Fruit fly (Drosophila melanogaster): ENCODE measurements around the gene CG2120.
A peak's percentile ranks its signal among the peaks of the same experiment; 100 is the strongest.

The CG2120 gene

dm6 chrX:8135420-8135874, at the start of gene CG2120, which contains the start of gene cyr:
TSS of gene CG2120 (plus strand) at chrX:8135824.
TSS of gene cyr (minus strand) at chrX:8135713.
- TF ChIP-seq CG7101 (tag; optimal IDR thresholded peaks at IDR 0.05) = no peak
- no peak for TF ChIP-seq tj (GFP tag; optimal IDR thresholded peaks at IDR 0.05)
- TF ChIP-seq CG7045 (GFP tag; optimal IDR thresholded peaks at IDR 0.05) = no peak
- no peak for TF ChIP-seq Hr96 (GFP tag; optimal IDR thresholded peaks at IDR 0.05)
- TF ChIP-seq Mnt (GFP tag; optimal IDR thresholded peaks at IDR 0.05) = no peak
- TF ChIP-seq toe (GFP tag; optimal IDR thresholded peaks at IDR 0.05) = no peak
- no peak for TF ChIP-seq kay (GFP tag; ENCODE audit: borderline replicate concordance)

dm6 chrX:8087113-8087512, 48.5 kb upstream of the CG2120 start, which contains the start of gene CG2256:
TSS of gene CG2256 (minus strand) at chrX:8087213.
- no peak for TF ChIP-seq bab1 (GFP tag; optimal IDR thresholded peaks at IDR 0.05)
- TF ChIP-seq cnc (optimal IDR thresholded peaks at IDR 0.05) = no peak
- no peak for TF ChIP-seq cic (GFP tag; optimal IDR thresholded peaks at IDR 0.05)
- no peak for TF ChIP-seq toe (GFP tag; optimal IDR thresholded peaks at IDR 0.05)
- no peak for TF ChIP-seq Mnt (GFP tag; optimal IDR thresholded peaks at IDR 0.05)
- no peak for TF ChIP-seq CG11617 (GFP tag; optimal IDR thresholded peaks at IDR 0.05)
- no peak for TF ChIP-seq kay (GFP tag; ENCODE audit: borderline replicate concordance)
- TF ChIP-seq Crg-1 (GFP tag; optimal IDR thresholded peaks at IDR 0.05) = no peak
- no peak for TF ChIP-seq pad (GFP tag; optimal IDR thresholded peaks at IDR 0.05)
- TF ChIP-seq CG5204 (GFP tag; optimal IDR thresholded peaks at IDR 0.05) = no peak
- TF ChIP-seq CG1620 (GFP tag; optimal IDR thresholded peaks at IDR 0.05) = no peak
- TF ChIP-seq CG33017 (tag; optimal IDR thresholded peaks at IDR 0.05) = no peak
- no peak for TF ChIP-seq CG7045 (GFP tag; optimal IDR thresholded peaks at IDR 0.05)
- TF ChIP-seq Clk (GFP tag; optimal IDR thresholded peaks at IDR 0.05) = no peak
- TF ChIP-seq CG7101 (tag; optimal IDR thresholded peaks at IDR 0.05) = no peak
- no peak for TF ChIP-seq tj (GFP tag; optimal IDR thresholded peaks at IDR 0.05)
- TF ChIP-seq CG12768 (GFP tag; optimal IDR thresholded peaks at IDR 0.05) = no peak
- TF ChIP-seq Hr96 (GFP tag; optimal IDR thresholded peaks at IDR 0.05) = no peak
- TF ChIP-seq ovo (GFP tag; optimal IDR thresholded peaks at IDR 0.05) = no peak
- no peak for TF ChIP-seq CG14711 (tag; optimal IDR thresholded peaks at IDR 0.05)

- TF ChIP-seq ovo (GFP tag; optimal IDR thresholded peaks at IDR 0.05) = no peak
- TF ChIP-seq CG11617 (GFP tag; optimal IDR thresholded peaks at IDR 0.05) = peak; percentile 91
- TF ChIP-seq CG7045 (GFP tag; optimal IDR thresholded peaks at IDR 0.05) = peak; percentile 76
- peak; percentile 77 for TF ChIP-seq Crg-1 (GFP tag; optimal IDR thresholded peaks at IDR 0.05)
- TF ChIP-seq CG5204 (GFP tag; optimal IDR thresholded peaks at IDR 0.05) = peak; percentile 72
- peak; percentile 65 for TF ChIP-seq kay (GFP tag; ENCODE audit: borderline replicate concordance)
- TF ChIP-seq pad (GFP tag; optimal IDR thresholded peaks at IDR 0.05) = peak; percentile 82
- TF ChIP-seq CG14711 (tag; optimal IDR thresholded peaks at IDR 0.05) = peak; percentile 90
- peak; percentile 73 for TF ChIP-seq Hr96 (GFP tag; optimal IDR thresholded peaks at IDR 0.05)
- peak; percentile 90 for TF ChIP-seq bab1 (GFP tag; optimal IDR thresholded peaks at IDR 0.05)
- peak; percentile 88 for TF ChIP-seq CG33017 (tag; optimal IDR thresholded peaks at IDR 0.05)
- peak; percentile 27 for TF ChIP-seq cic (GFP tag; optimal IDR thresholded peaks at IDR 0.05)
- TF ChIP-seq Clk (GFP tag; optimal IDR thresholded peaks at IDR 0.05) = peak; percentile 72
- peak; percentile 62 for TF ChIP-seq toe (GFP tag; optimal IDR thresholded peaks at IDR 0.05)
- TF ChIP-seq CG7101 (tag; optimal IDR thresholded peaks at IDR 0.05) = peak; percentile 93
- no peak for TF ChIP-seq cnc (optimal IDR thresholded peaks at IDR 0.05)
- TF ChIP-seq tj (GFP tag; optimal IDR thresholded peaks at IDR 0.05) = peak; percentile 31
- TF ChIP-seq CG12768 (GFP tag; optimal IDR thresholded peaks at IDR 0.05) = peak; percentile 80
- peak; percentile 75 for TF ChIP-seq CG1620 (GFP tag; optimal IDR thresholded peaks at IDR 0.05)
- TF ChIP-seq Mnt (GFP tag; optimal IDR thresholded peaks at IDR 0.05) = peak; percentile 74
These were observed 44.5 kb upstream of the CG2120 start for dm6 chrX:8091017-8091620.

dm6 chrX:8092075-8092682, 43.4 kb upstream of the CG2120 start:
- peak; percentile 95 for TF ChIP-seq CG1620 (GFP tag; optimal IDR thresholded peaks at IDR 0.05)
- TF ChIP-seq pad (GFP tag; optimal IDR thresholded peaks at IDR 0.05) = peak; percentile 84
- peak; percentile 97 for TF ChIP-seq CG7101 (tag; optimal IDR thresholded peaks at IDR 0.05)
- TF ChIP-seq kay (GFP tag; ENCODE audit: borderline replicate concordance) = no peak
- TF ChIP-seq Hr96 (GFP tag; optimal IDR thresholded peaks at IDR 0.05) = peak; percentile 95
- peak; percentile 94 for TF ChIP-seq CG33017 (tag; optimal IDR thresholded peaks at IDR 0.05)
- TF ChIP-seq tj (GFP tag; optimal IDR thresholded peaks at IDR 0.05) = peak; percentile 92
- no peak for TF ChIP-seq cnc (optimal IDR thresholded peaks at IDR 0.05)
- TF ChIP-seq CG11617 (GFP tag; optimal IDR thresholded peaks at IDR 0.05) = peak; percentile 98
- peak; percentile 91 for TF ChIP-seq CG14711 (tag; optimal IDR thresholded peaks at IDR 0.05)
- TF ChIP-seq CG5204 (GFP tag; optimal IDR thresholded peaks at IDR 0.05) = peak; percentile 91
- TF ChIP-seq cic (GFP tag; optimal IDR thresholded peaks at IDR 0.05) = peak; percentile 76
- peak; percentile 90 for TF ChIP-seq toe (GFP tag; optimal IDR thresholded peaks at IDR 0.05)
- peak; percentile 95 for TF ChIP-seq CG7045 (GFP tag; optimal IDR thresholded peaks at IDR 0.05)
- TF ChIP-seq CG12768 (GFP tag; optimal IDR thresholded peaks at IDR 0.05) = peak; percentile 97
- peak; percentile 98 for TF ChIP-seq bab1 (GFP tag; optimal IDR thresholded peaks at IDR 0.05)
- peak; percentile 88 for TF ChIP-seq Clk (GFP tag; optimal IDR thresholded peaks at IDR 0.05)
- peak; percentile 88 for TF ChIP-seq Mnt (GFP tag; optimal IDR thresholded peaks at IDR 0.05)
- peak; percentile 95 for TF ChIP-seq Crg-1 (GFP tag; optimal IDR thresholded peaks at IDR 0.05)
- peak; percentile 95 for TF ChIP-seq ovo (GFP tag; optimal IDR thresholded peaks at IDR 0.05)

- TF ChIP-seq CG7045 (GFP tag; optimal IDR thresholded peaks at IDR 0.05) = no peak
- TF ChIP-seq Clk (GFP tag; optimal IDR thresholded peaks at IDR 0.05) = no peak
- no peak for TF ChIP-seq CG12768 (GFP tag; optimal IDR thresholded peaks at IDR 0.05)
- peak; percentile 98 for TF ChIP-seq ovo (GFP tag; optimal IDR thresholded peaks at IDR 0.05)
- no peak for TF ChIP-seq kay (GFP tag; ENCODE audit: borderline replicate concordance)
- TF ChIP-seq Crg-1 (GFP tag; optimal IDR thresholded peaks at IDR 0.05) = no peak
- TF ChIP-seq cic (GFP tag; optimal IDR thresholded peaks at IDR 0.05) = no peak
- no peak for TF ChIP-seq CG1620 (GFP tag; optimal IDR thresholded peaks at IDR 0.05)
- peak; percentile 65 for TF ChIP-seq Mnt (GFP tag; optimal IDR thresholded peaks at IDR 0.05)
- peak; percentile 80 for TF ChIP-seq tj (GFP tag; optimal IDR thresholded peaks at IDR 0.05)
- TF ChIP-seq pad (GFP tag; optimal IDR thresholded peaks at IDR 0.05) = peak; percentile 98
- no peak for TF ChIP-seq CG33017 (tag; optimal IDR thresholded peaks at IDR 0.05)
- no peak for TF ChIP-seq bab1 (GFP tag; optimal IDR thresholded peaks at IDR 0.05)
These were observed 42.5 kb upstream of the CG2120 start for dm6 chrX:8092893-8093721.

Measured in whole organism, adult.